Fruit fly (Drosophila melanogaster) whole organism, wandering third instar larva: ENCODE data around the gene TwdlZ.

Experiments
- CrebA ChIP-seq: fragments of 200-800 bp; sonication (Bioruptor generic); optimal IDR thresholded peaks from 2 replicates; lab custom pipeline; 2016; ENCODE audit warnings: missing biosample characterization, mild to moderate bottlenecking, missing genetic modification characterization, borderline replicate concordance
- GATAd ChIP-seq: sonication (Bioruptor generic); optimal IDR thresholded peaks from 2 replicates; lab custom pipeline; 2016; ENCODE audit warnings: missing biosample characterization, missing genetic modification characterization
- HLH106 ChIP-seq: fragments of 200-800 bp; optimal IDR thresholded peaks from 3 replicates; lab custom pipeline; 2019; ENCODE audit warnings: missing biosample characterization, mild to moderate bottlenecking, missing genetic modification characterization, moderate library complexity
- woc ChIP-seq: sonication (Bioruptor generic); optimal IDR thresholded peaks from 2 replicates; lab custom pipeline; 2016; ENCODE audit warnings: missing biosample characterization, mild to moderate bottlenecking, missing genetic modification characterization

- TF ChIP-seq woc (no peak), CrebA (GFP tag; lab: Kevin White, UChicago) (no peak), HLH106 (tag; lab: Kevin White, UChicago) (no peak), GATAd (GFP tag; lab: Kevin White, UChicago) (no peak)
Measured at dm6 chrX:16781055-16781454, 43.1 kb downstream of the TwdlZ start.
